Fruit fly (Drosophila melanogaster) whole organism, adult: ENCODE measurements around the gene CG2540.

Source experiments
- CG11617 ChIP-seq: fragments of 200-800 bp; sonication (Bioruptor generic); optimal IDR thresholded peaks from 2 replicates; lab custom pipeline; 2017; ENCODE audit warnings: mild to moderate bottlenecking, missing biosample characterization, missing genetic modification reagents, missing genetic modification characterization
- CG12768 ChIP-seq: fragments of 200-800 bp; sonication (Bioruptor generic); optimal IDR thresholded peaks from 2 replicates; lab custom pipeline; 2017; ENCODE audit warnings: missing biosample characterization, missing genetic modification characterization, mild to moderate bottlenecking, moderate library complexity, missing genetic modification reagents
- CG14711 ChIP-seq: fragments of 200-800 bp; sonication (Bioruptor generic); optimal IDR thresholded peaks from 2 replicates; lab custom pipeline; 2018; ENCODE audit warnings: missing biosample characterization, mild to moderate bottlenecking, missing genetic modification characterization, moderate library complexity
- CG1620 ChIP-seq: fragments of 200-800 bp; sonication (Bioruptor generic); optimal IDR thresholded peaks from 2 replicates; lab custom pipeline; 2016; ENCODE audit warnings: missing biosample characterization, missing genetic modification characterization
- CG33017 ChIP-seq: fragments of 200-800 bp; sonication (Bioruptor generic); optimal IDR thresholded peaks from 2 replicates; lab custom pipeline; 2018; ENCODE audit warnings: missing biosample characterization, mild to moderate bottlenecking, missing genetic modification characterization, moderate library complexity
- CG5204 ChIP-seq: fragments of 200-800 bp; sonication (Bioruptor generic); optimal IDR thresholded peaks from 2 replicates; lab custom pipeline; 2016; ENCODE audit warnings: missing biosample characterization, missing genetic modification characterization
- CG7045 ChIP-seq: fragments of 200-800 bp; sonication (Bioruptor generic); optimal IDR thresholded peaks from 2 replicates; lab custom pipeline; 2017; ENCODE audit warnings: missing biosample characterization, mild to moderate bottlenecking, missing genetic modification characterization
- CG7101 ChIP-seq: fragments of 200-800 bp; sonication (Bioruptor generic); optimal IDR thresholded peaks from 2 replicates; lab custom pipeline; 2018; ENCODE audit warnings: missing biosample characterization, mild to moderate bottlenecking, missing genetic modification characterization, moderate library complexity
- Clk ChIP-seq: fragments of 200-800 bp; sonication (Bioruptor generic); optimal IDR thresholded peaks from 2 replicates; lab custom pipeline; 2017; ENCODE audit warnings: missing biosample characterization, missing genetic modification characterization
- Crg-1 ChIP-seq: fragments of 200-800 bp; sonication (Bioruptor generic); optimal IDR thresholded peaks from 2 replicates; lab custom pipeline; 2016; ENCODE audit warnings: missing biosample characterization, missing genetic modification characterization
- Hr96 ChIP-seq: fragments of 200-800 bp; sonication (Bioruptor generic); optimal IDR thresholded peaks from 2 replicates; lab custom pipeline; 2016; ENCODE audit warnings: missing biosample characterization, missing genetic modification characterization
- Mnt ChIP-seq: fragments of 200-800 bp; sonication (Bioruptor generic); optimal IDR thresholded peaks from 2 replicates; lab custom pipeline; 2016; ENCODE audit warnings: missing biosample characterization, mild to moderate bottlenecking, missing genetic modification characterization
- bab1 ChIP-seq: fragments of 200-800 bp; sonication (Bioruptor generic); optimal IDR thresholded peaks from 3 replicates; lab custom pipeline; 2019; ENCODE audit warnings: missing biosample characterization, mild to moderate bottlenecking, missing genetic modification characterization, moderate library complexity
- cic ChIP-seq: fragments of 200-800 bp; sonication (Bioruptor generic); optimal IDR thresholded peaks from 2 replicates; lab custom pipeline; 2017; ENCODE audit warnings: missing biosample characterization, mild to moderate bottlenecking, missing genetic modification characterization, moderate library complexity
- cnc ChIP-seq, 2 experiments: fragments of >200 bp; optimal IDR thresholded peaks; 2 replicates each; lab custom pipeline; 2017
- kay ChIP-seq: fragments of 200-800 bp; sonication (Bioruptor generic); peaks from one replicate; lab custom pipeline; 2016; ENCODE audit warnings: missing biosample characterization, missing genetic modification characterization, borderline replicate concordance
- ovo ChIP-seq: fragments of 200-800 bp; sonication (Bioruptor generic); optimal IDR thresholded peaks from 2 replicates; lab custom pipeline; 2016; ENCODE audit warnings: missing biosample characterization, missing genetic modification characterization
- pad ChIP-seq: fragments of 200-800 bp; sonication (Bioruptor generic); optimal IDR thresholded peaks from 3 replicates; lab custom pipeline; 2017; ENCODE audit warnings: missing biosample characterization, missing genetic modification characterization, mild to moderate bottlenecking, moderate library complexity, missing genetic modification reagents
- tj ChIP-seq: fragments of 200-800 bp; sonication (Bioruptor generic); optimal IDR thresholded peaks from 3 replicates; lab custom pipeline; 2017; ENCODE audit warnings: missing biosample characterization, mild to moderate bottlenecking, missing genetic modification characterization, moderate library complexity
- toe ChIP-seq: fragments of 200-800 bp; sonication (Bioruptor generic); optimal IDR thresholded peaks from 2 replicates; lab custom pipeline; 2016; ENCODE audit warnings: missing biosample characterization, missing genetic modification characterization

The CG2540 gene

dm6 chrX:12631317-12632156 lies 1.9 kb downstream of the CG2540 start, which contains the start of gene Tomosyn:
TSS of gene Tomosyn (plus strand) at chrX:12631605.
- peak; percentile 23 for TF ChIP-seq CG7101 (tag; lab: Kevin White, UChicago)
- peak; percentile 14 for TF ChIP-seq bab1 (GFP tag; lab: Kevin White, UChicago)
- peak; percentile 4 for TF ChIP-seq cic (GFP tag; lab: Kevin White, UChicago)
- TF ChIP-seq Clk (GFP tag; lab: Kevin White, UChicago): no peak
- peak; percentile 93 for TF ChIP-seq ovo
- TF ChIP-seq CG11617: peak; percentile 57
- no peak for TF ChIP-seq tj (GFP tag; lab: Kevin White, UChicago)
- peak; percentile 23 for TF ChIP-seq CG14711 (tag; lab: Kevin White, UChicago)
- peak; percentile 20 for TF ChIP-seq toe
- TF ChIP-seq CG1620 (GFP tag; lab: Kevin White, UChicago): peak; percentile 43
- TF ChIP-seq Crg-1: peak; percentile 4
- TF ChIP-seq kay (GFP tag; lab: Kevin White, UChicago): peak; percentile 92
- no peak for TF ChIP-seq Mnt
- no peak for TF ChIP-seq CG5204
- TF ChIP-seq pad (GFP tag; lab: Kevin White, UChicago): peak; percentile 20

dm6 chrX:12632157-12632422 lies 2.4 kb downstream of the CG2540 start:
- TF ChIP-seq pad (GFP tag; lab: Kevin White, UChicago) (no peak), Clk (GFP tag; lab: Kevin White, UChicago) (no peak), CG33017 (tag; lab: Kevin White, UChicago) (no peak), tj (GFP tag; lab: Kevin White, UChicago) (no peak), CG5204 (no peak), cnc (optimal IDR thresholded peaks at IDR 0.05; lab: Kevin White, UChicago) (no peak)

dm6 chrX:12633204-12633603 lies 3.5 kb downstream of the CG2540 start:
- TF ChIP-seq Crg-1: no peak

- no peak for TF ChIP-seq cnc (optimal IDR thresholded peaks at IDR 0.05; lab: Kevin White, UChicago)
- no peak for TF ChIP-seq ovo
- no peak for TF ChIP-seq Mnt
- no peak for TF ChIP-seq Clk (GFP tag; lab: Kevin White, UChicago)
These were observed 4.3 kb downstream of the CG2540 start for dm6 chrX:12633992-12634391.

- TF ChIP-seq CG14711 (tag; lab: Kevin White, UChicago): no peak
- TF ChIP-seq Hr96 (GFP tag; lab: Kevin White, UChicago): no peak
- TF ChIP-seq pad (GFP tag; lab: Kevin White, UChicago): no peak
- peak; percentile 44 for TF ChIP-seq kay (GFP tag; lab: Kevin White, UChicago)
These were observed 15.7 kb downstream of the CG2540 start for dm6 chrX:12645361-12645760.

dm6 chrX:12651613-12652012 lies 21.9 kb downstream of the CG2540 start:
- TF ChIP-seq tj (GFP tag; lab: Kevin White, UChicago) (no peak), CG14711 (tag; lab: Kevin White, UChicago) (no peak)

- TF ChIP-seq toe (peak; percentile 61), CG1620 (GFP tag; lab: Kevin White, UChicago) (peak; percentile 91), Crg-1 (peak; percentile 84), Mnt (peak; percentile 82), cic (GFP tag; lab: Kevin White, UChicago) (peak; percentile 35), CG7101 (tag; lab: Kevin White, UChicago) (peak; percentile 80), CG33017 (tag; lab: Kevin White, UChicago) (no peak), CG12768 (GFP tag; lab: Kevin White, UChicago) (peak; percentile 31), Clk (GFP tag; lab: Kevin White, UChicago) (peak; percentile 12), ovo (peak; percentile 64), CG11617 (no peak), CG7045 (GFP tag; lab: Kevin White, UChicago) (no peak), tj (GFP tag; lab: Kevin White, UChicago) (peak; percentile 60), Hr96 (GFP tag; lab: Kevin White, UChicago) (no peak), CG5204 (no peak), kay (GFP tag; lab: Kevin White, UChicago) (no peak), CG14711 (tag; lab: Kevin White, UChicago) (peak; percentile 36), cnc (optimal IDR thresholded peaks at IDR 0.05; lab: Kevin White, UChicago) (no peak), bab1 (GFP tag; lab: Kevin White, UChicago) (peak; percentile 85), pad (GFP tag; lab: Kevin White, UChicago) (peak; percentile 54)
These were observed 23.9 kb downstream of the CG2540 start, which contains the start of gene CkIalpha for dm6 chrX:12653574-12653973. TSS of gene CkIalpha (plus strand) at chrX:12653626.
